Worm (Caenorhabditis elegans) whole organism, L3 larva: ENCODE results near the gene F52G3.5.

ENCODE experiments used
- mdl-1 ChIP-seq: fragments of 150-350 bp; optimal IDR thresholded peaks from 2 replicates; lab custom pipeline; 2014; ENCODE audit warnings: missing biosample characterization, missing genetic modification characterization
- nhr-11 ChIP-seq: fragments of 150-350 bp; optimal IDR thresholded peaks from 2 replicates; lab custom pipeline; 2014; ENCODE audit warnings: missing biosample characterization, missing genetic modification characterization
- nhr-23 ChIP-seq: fragments of 150-350 bp; optimal IDR thresholded peaks from 2 replicates; lab custom pipeline; 2014; ENCODE audit warnings: missing biosample characterization, missing genetic modification reagents, missing genetic modification characterization
- nhr-43 ChIP-seq: sonication (generic microtip); optimal IDR thresholded peaks from 2 replicates; lab custom pipeline; 2016; ENCODE audit warnings: mild to moderate bottlenecking, missing genetic modification characterization, missing compliant biosample characterization; ENCODE audit not compliant: poor library complexity, severe bottlenecking
- unc-62 ChIP-seq: fragments of 150-350 bp; sonication (generic microtip); optimal IDR thresholded peaks from 4 replicates; lab custom pipeline; 2014; ENCODE audit warnings: missing biosample characterization, missing genetic modification reagents, missing genetic modification characterization
- zag-1 ChIP-seq: fragments of 150-350 bp; optimal IDR thresholded peaks from 2 replicates; lab custom pipeline; 2014; ENCODE audit warnings: missing biosample characterization, missing genetic modification characterization

ce11 chrX:16976043-16976442 lies at the start of gene F52G3.5:
- no peak for TF ChIP-seq mdl-1 (tag; lab: Kevin White, UChicago)
- TF ChIP-seq nhr-23 (tag; lab: Kevin White, UChicago), result no peak
- no peak for TF ChIP-seq unc-62 (GFP tag; lab: Kevin White, UChicago)
- TF ChIP-seq nhr-43, result no peak
- no peak for TF ChIP-seq zag-1 (tag; lab: Kevin White, UChicago)
- no peak for TF ChIP-seq nhr-11 (tag; lab: Kevin White, UChicago)
